Worm (Caenorhabditis elegans): ENCODE measurements around the gene srb-1.

DNA sequence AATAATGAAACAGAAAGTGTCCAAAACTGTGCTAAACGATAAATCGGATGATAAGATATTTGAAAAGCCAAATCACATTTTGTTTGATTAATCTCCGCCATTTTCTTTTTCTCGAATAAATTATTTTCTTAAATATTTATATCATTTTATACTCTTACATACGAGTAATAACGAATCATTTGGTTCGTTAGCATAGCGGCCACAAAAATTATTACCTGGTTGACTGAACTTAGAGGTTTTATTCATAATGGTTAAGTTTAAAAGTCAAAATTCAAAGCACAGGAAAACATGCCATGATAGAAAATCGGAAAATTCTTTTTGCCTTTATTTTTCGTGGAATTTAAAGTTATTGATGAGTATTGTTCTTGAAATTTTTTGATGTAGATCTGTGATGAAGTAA is 7.5 kb downstream of the srb-1 start, which contains the start of gene srb-5:
- no peak for TF ChIP-seq unc-39 (tag; optimal IDR thresholded peaks at IDR 0.05)
- no peak for TF ChIP-seq lsy-2 (tag; optimal IDR thresholded peaks at IDR 0.05)
- no peak for TF ChIP-seq pha-4 (tag; optimal IDR thresholded peaks at IDR 0.05)
- no peak for TF ChIP-seq ces-1 (GFP tag; optimal IDR thresholded peaks at IDR 0.05)
- no peak for TF ChIP-seq lin-13 (tag; optimal IDR thresholded peaks at IDR 0.05)

All from whole organism, mixed stage, embryonic.